Fruit fly (Drosophila melanogaster) whole organism, embryonic: ENCODE data around the gene CG17572.

ENCODE experiments used
- CG10147 ChIP-seq: fragments of 200-800 bp; sonication (Bioruptor generic); optimal IDR thresholded peaks from 2 replicates; lab custom pipeline; 2019; ENCODE audit warnings: missing biosample characterization, mild to moderate bottlenecking, missing genetic modification characterization, moderate library complexity
- CG1024 ChIP-seq: fragments of 200-800 bp; sonication (Bioruptor generic); IDR thresholded peaks from 2 replicates; pipeline ENCODE4 v1.3.6; 2022; ENCODE audit warnings: missing biosample characterization, missing genetic modification characterization
- CG11696 ChIP-seq: fragments of 200-800 bp; sonication (Bioruptor generic); IDR thresholded peaks from 2 replicates; pipeline ENCODE4 v1.3.6; 2022; ENCODE audit warnings: missing biosample characterization, missing genetic modification characterization
- CG12299 ChIP-seq: fragments of 200-800 bp; sonication (Bioruptor generic); optimal IDR thresholded peaks from 2 replicates; lab custom pipeline; 2018; ENCODE audit warnings: missing biosample characterization, mild to moderate bottlenecking, missing genetic modification characterization
- CG12744 ChIP-seq: fragments of 200-800 bp; sonication (Bioruptor generic); optimal IDR thresholded peaks from 2 replicates; lab custom pipeline; 2016; ENCODE audit warnings: missing biosample characterization, missing genetic modification characterization
- CG13123 ChIP-seq: fragments of 200-800 bp; sonication (Bioruptor generic); optimal IDR thresholded peaks from 2 replicates; lab custom pipeline; 2016; ENCODE audit warnings: missing biosample characterization, missing genetic modification characterization
- CG13424 ChIP-seq: fragments of 200-800 bp; sonication (Bioruptor generic); optimal IDR thresholded peaks from 2 replicates; lab custom pipeline; 2019; ENCODE audit warnings: missing biosample characterization, mild to moderate bottlenecking, missing genetic modification characterization, moderate library complexity
- CG14667 ChIP-seq: fragments of 200-800 bp; sonication (Bioruptor generic); IDR thresholded peaks from 2 replicates; pipeline ENCODE4 v1.3.6; 2022; ENCODE audit warnings: missing biosample characterization, missing genetic modification characterization
- CG17186 ChIP-seq: fragments of 200-800 bp; sonication (Bioruptor generic); optimal IDR thresholded peaks from 3 replicates; lab custom pipeline; 2017; ENCODE audit warnings: missing biosample characterization, missing genetic modification reagents, missing genetic modification characterization
- CG17612 ChIP-seq: fragments of 200-800 bp; sonication (Bioruptor generic); IDR thresholded peaks from 2 replicates; pipeline ENCODE4 v1.3.6; 2022; ENCODE audit warnings: missing biosample characterization, missing genetic modification characterization
- CG17802 ChIP-seq: fragments of 200-800 bp; sonication (Bioruptor generic); optimal IDR thresholded peaks from 2 replicates; lab custom pipeline; 2018; ENCODE audit warnings: missing biosample characterization, mild to moderate bottlenecking, missing genetic modification characterization, moderate library complexity
- CG2712 ChIP-seq: fragments of 200-800 bp; optimal IDR thresholded peaks from 3 replicates; lab custom pipeline; 2019; ENCODE audit warnings: missing biosample characterization, mild to moderate bottlenecking, missing genetic modification characterization, moderate library complexity
- CG31365 ChIP-seq: fragments of 200-800 bp; sonication (Bioruptor generic); optimal IDR thresholded peaks from 2 replicates; lab custom pipeline; 2018; ENCODE audit warnings: missing biosample characterization, mild to moderate bottlenecking, missing genetic modification characterization
- CG33213 ChIP-seq: fragments of 200-800 bp; sonication (Bioruptor generic); optimal IDR thresholded peaks from 3 replicates; lab custom pipeline; 2016; ENCODE audit warnings: missing biosample characterization, missing genetic modification characterization
- CG4424 ChIP-seq: fragments of 200-800 bp; sonication (Bioruptor generic); optimal IDR thresholded peaks from 3 replicates; lab custom pipeline; 2016; ENCODE audit warnings: missing biosample characterization, missing genetic modification characterization
- CG4854 ChIP-seq: fragments of 200-800 bp; sonication (Bioruptor generic); optimal IDR thresholded peaks from 2 replicates; lab custom pipeline; 2016; ENCODE audit warnings: missing biosample characterization, missing genetic modification characterization, inconsistent platforms
- CG8924 ChIP-seq: fragments of 200-800 bp; optimal IDR thresholded peaks from 3 replicates; lab custom pipeline; 2019; ENCODE audit warnings: missing biosample characterization, mild to moderate bottlenecking, missing genetic modification characterization, moderate library complexity
- CG9609 ChIP-seq: fragments of 200-800 bp; sonication (Bioruptor generic); optimal IDR thresholded peaks from 3 replicates; lab custom pipeline; 2016; ENCODE audit warnings: missing biosample characterization, missing genetic modification characterization
- CG9797 ChIP-seq: fragments of 200-800 bp; sonication (Bioruptor generic); optimal IDR thresholded peaks from 3 replicates; lab custom pipeline; 2018; ENCODE audit warnings: missing biosample characterization, mild to moderate bottlenecking, missing genetic modification characterization
- CG9932 ChIP-seq: fragments of 200-800 bp; sonication (Bioruptor generic); IDR thresholded peaks from 2 replicates; pipeline ENCODE4 v1.3.6; 2022; ENCODE audit warnings: missing biosample characterization, missing genetic modification characterization
- Chrac-16 ChIP-seq: fragments of 200-800 bp; sonication (Bioruptor generic); optimal IDR thresholded peaks from 3 replicates; lab custom pipeline; 2016; ENCODE audit warnings: missing biosample characterization, missing genetic modification characterization
- D19A ChIP-seq: fragments of 200-800 bp; optimal IDR thresholded peaks from 3 replicates; lab custom pipeline; 2019; ENCODE audit warnings: missing biosample characterization, mild to moderate bottlenecking, missing genetic modification characterization, moderate library complexity
- Doc2 ChIP-seq: fragments of 200-800 bp; sonication (Bioruptor generic); IDR thresholded peaks from 2 replicates; pipeline ENCODE4 v1.3.6; 2022; ENCODE audit warnings: missing biosample characterization, missing genetic modification characterization
- Elba2 ChIP-seq: fragments of 200-800 bp; sonication (Bioruptor generic); optimal IDR thresholded peaks from 3 replicates; lab custom pipeline; 2016; ENCODE audit warnings: missing biosample characterization, missing genetic modification characterization
- Hand ChIP-seq: fragments of 200-800 bp; sonication (Bioruptor generic); optimal IDR thresholded peaks from 2 replicates; lab custom pipeline; 2017; ENCODE audit warnings: mild to moderate bottlenecking, missing biosample characterization, missing genetic modification reagents, missing genetic modification characterization
- Hmr ChIP-seq: fragments of 200-800 bp; sonication (Bioruptor generic); optimal IDR thresholded peaks from 3 replicates; lab custom pipeline; 2017; ENCODE audit warnings: mild to moderate bottlenecking, missing biosample characterization, missing genetic modification reagents, missing genetic modification characterization
- NFAT ChIP-seq: fragments of 200-800 bp; sonication (Bioruptor generic); IDR thresholded peaks from 2 replicates; pipeline ENCODE4 v1.3.6; 2022; ENCODE audit warnings: missing biosample characterization, missing genetic modification characterization
- Rx ChIP-seq: fragments of 200-800 bp; sonication (Bioruptor generic); IDR thresholded peaks from 2 replicates; pipeline ENCODE4 v1.3.6; 2022; ENCODE audit warnings: missing biosample characterization, missing genetic modification characterization
- abd-A ChIP-seq: fragments of 200-800 bp; sonication (Bioruptor generic); optimal IDR thresholded peaks from 3 replicates; lab custom pipeline; 2019; ENCODE audit warnings: missing biosample characterization, mild to moderate bottlenecking, missing genetic modification characterization, moderate library complexity
- ara ChIP-seq: fragments of 200-800 bp; sonication (Bioruptor generic); IDR thresholded peaks from 2 replicates; pipeline ENCODE4 v1.3.6; 2022; ENCODE audit warnings: missing biosample characterization, missing genetic modification characterization
- bab2 ChIP-seq: fragments of 200-800 bp; sonication (Bioruptor generic); optimal IDR thresholded peaks from 2 replicates; lab custom pipeline; 2016; ENCODE audit warnings: missing biosample characterization, missing genetic modification characterization
- chm ChIP-seq: fragments of 200-800 bp; sonication (Bioruptor generic); IDR thresholded peaks from 2 replicates; pipeline ENCODE4 v1.3.6; 2022; ENCODE audit warnings: missing biosample characterization, missing genetic modification characterization
- crol ChIP-seq: fragments of 200-800 bp; sonication (Bioruptor generic); IDR thresholded peaks from 2 replicates; pipeline ENCODE4 v1.3.6; 2022; ENCODE audit warnings: missing biosample characterization, missing genetic modification characterization
- dan ChIP-seq: fragments of 200-800 bp; sonication (Bioruptor generic); IDR thresholded peaks from 2 replicates; pipeline ENCODE4 v1.3.6; 2022; ENCODE audit warnings: missing biosample characterization, missing genetic modification characterization
- dm ChIP-seq: fragments of 200-800 bp; sonication (Bioruptor generic); optimal IDR thresholded peaks from 3 replicates; lab custom pipeline; 2016; ENCODE audit warnings: missing biosample characterization, missing genetic modification characterization
- fd102C ChIP-seq: fragments of 200-800 bp; sonication (Bioruptor generic); optimal IDR thresholded peaks from 2 replicates; lab custom pipeline; 2018; ENCODE audit warnings: missing biosample characterization, mild to moderate bottlenecking, missing genetic modification characterization, moderate library complexity
- gfzf ChIP-seq: fragments of 200-800 bp; sonication (Bioruptor generic); optimal IDR thresholded peaks from 2 replicates; lab custom pipeline; 2016; ENCODE audit warnings: missing biosample characterization, mild to moderate bottlenecking, missing genetic modification characterization, moderate library complexity
- gsb ChIP-seq: fragments of 200-800 bp; sonication (Bioruptor generic); IDR thresholded peaks from 2 replicates; pipeline ENCODE4 v1.3.6; 2022; ENCODE audit warnings: missing biosample characterization, missing genetic modification characterization
- ham ChIP-seq: fragments of 200-800 bp; sonication (Bioruptor generic); IDR thresholded peaks from 2 replicates; pipeline ENCODE4 v1.3.6; 2022; ENCODE audit warnings: missing biosample characterization, missing genetic modification characterization
- hb ChIP-seq: fragments of 200-800 bp; sonication (Bioruptor generic); IDR thresholded peaks from 3 replicates; pipeline ENCODE4 v1.3.6; 2022; ENCODE audit warnings: missing biosample characterization, missing genetic modification characterization; ENCODE audit not compliant: partially characterized antibody
- insv ChIP-seq, 2 experiments: fragments of 200-800 bp; sonication (Bioruptor generic); optimal IDR thresholded peaks; 3 replicates each; lab custom pipeline; 2016 to 2018; ENCODE audit warnings: missing biosample characterization in 2 of 2, missing genetic modification characterization in 2 of 2
- lilli ChIP-seq: fragments of 200-800 bp; sonication (Bioruptor generic); optimal IDR thresholded peaks from 3 replicates; lab custom pipeline; 2016; ENCODE audit warnings: missing biosample characterization, missing genetic modification characterization
- mld ChIP-seq: fragments of 200-800 bp; sonication (Bioruptor generic); IDR thresholded peaks from 3 replicates; pipeline ENCODE4 v1.3.6; 2022; ENCODE audit warnings: missing biosample characterization, missing genetic modification characterization; ENCODE audit not compliant: partially characterized antibody
- pros ChIP-seq: fragments of 200-800 bp; sonication (Bioruptor generic); optimal IDR thresholded peaks from 3 replicates; lab custom pipeline; 2019; ENCODE audit warnings: missing biosample characterization, mild to moderate bottlenecking, missing genetic modification characterization, moderate library complexity
- psq ChIP-seq: fragments of 200-800 bp; sonication (Bioruptor generic); optimal IDR thresholded peaks from 2 replicates; lab custom pipeline; 2017; ENCODE audit warnings: missing biosample characterization, missing genetic modification characterization
- repo ChIP-seq: fragments of 200-800 bp; sonication (Bioruptor generic); optimal IDR thresholded peaks from 2 replicates; lab custom pipeline; 2016; ENCODE audit warnings: missing biosample characterization, missing genetic modification characterization
- sc ChIP-seq, 3 experiments: fragments of >200 bp in 2 of 3; fragments of 200-800 bp in 1 of 3; sonication (Bioruptor generic) in 1 of 3; optimal IDR thresholded peaks; 2 replicates in 2 of 3; 3 replicates in 1 of 3; lab custom pipeline; 2017; ENCODE audit warnings: mild to moderate bottlenecking in 1 of 3, missing biosample characterization in 1 of 3, missing genetic modification characterization in 1 of 3, missing genetic modification reagents in 1 of 3
- shn ChIP-seq: fragments of 200-800 bp; sonication (Bioruptor generic); optimal IDR thresholded peaks from 3 replicates; lab custom pipeline; 2016; ENCODE audit warnings: missing biosample characterization, missing genetic modification characterization
- slp2 ChIP-seq: fragments of 200-800 bp; sonication (Bioruptor generic); optimal IDR thresholded peaks from 2 replicates; lab custom pipeline; 2016; ENCODE audit warnings: missing biosample characterization, missing genetic modification characterization
- trh ChIP-seq: fragments of 200-800 bp; sonication (Bioruptor generic); optimal IDR thresholded peaks from 2 replicates; lab custom pipeline; 2016; ENCODE audit warnings: missing biosample characterization, missing genetic modification characterization
- wdn ChIP-seq: fragments of 200-800 bp; sonication (Bioruptor generic); IDR thresholded peaks from 2 replicates; pipeline ENCODE4 v1.3.6; 2022; ENCODE audit warnings: missing biosample characterization, missing genetic modification characterization
- zen ChIP-seq: fragments of 200-800 bp; sonication (Bioruptor generic); optimal IDR thresholded peaks from 3 replicates; lab custom pipeline; 2018; ENCODE audit warnings: missing biosample characterization, mild to moderate bottlenecking, missing genetic modification characterization, moderate library complexity

The CG17572 gene

DNA sequence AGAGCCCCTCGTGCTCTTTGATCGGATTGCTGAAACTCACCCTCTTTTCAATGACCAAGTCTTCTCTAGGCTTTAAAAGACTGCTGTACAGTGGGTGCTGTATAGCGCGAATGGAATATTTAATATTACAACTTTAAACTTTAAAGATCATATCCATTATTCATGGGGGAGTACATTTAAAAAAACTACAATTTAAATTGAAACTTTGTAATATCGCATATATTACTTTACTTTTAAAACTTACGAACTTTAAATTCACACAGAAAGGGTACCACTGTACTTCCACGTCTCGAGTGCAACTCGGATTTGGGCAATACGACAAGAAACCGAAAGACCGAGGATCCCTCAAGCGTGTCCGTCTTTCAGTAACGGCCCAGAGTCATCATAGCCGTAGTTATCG, 15.0 kb downstream of the CG17572 start, which contains the start of gene Phlpp (continued):
- TF ChIP-seq dan (GFP tag; lab: Robert Waterston, UW) (no peak), CG14667 (GFP tag; lab: Robert Waterston, UW) (peak; percentile 35; the same call in 1 of the 2 replicates), Hand (GFP tag; lab: Kevin White, UChicago) (no peak), CG33213 (GFP tag; lab: Kevin White, UChicago) (no peak), CG8924 (peak; percentile 40), fd102C (GFP tag; lab: Kevin White, UChicago) (no peak), ham (GFP tag; lab: Robert Waterston, UW) (no peak), CG9609 (no peak), sc (optimal IDR thresholded peaks at IDR 0.05; lab: Kevin White, UChicago) (no peak), sc (GFP tag; optimal IDR thresholded peaks at IDR 0.05; lab: Kevin White, UChicago) (no peak), CG31365 (tag; lab: Kevin White, UChicago) (no peak), CG10147 (GFP tag; lab: Kevin White, UChicago) (no peak), ara (GFP tag; lab: Robert Waterston, UW) (peak; percentile 75; the same call in 1 of the 2 replicates), slp2 (GFP tag; lab: Kevin White, UChicago) (peak; percentile 4), insv (GFP tag; optimal IDR thresholded peaks at IDR 0.05; lab: Kevin White, UChicago) (no peak), hb (no peak), CG12299 (no peak), psq (no peak), CG1024 (GFP tag; lab: Robert Waterston, UW) (peak; percentile 69; the same call in 1 of the 2 replicates), CG17802 (peak; percentile 14), NFAT (no peak), CG17612 (GFP tag; lab: Robert Waterston, UW) (no peak), Chrac-16 (GFP tag; lab: Kevin White, UChicago) (no peak), zen (tag; lab: Kevin White, UChicago) (peak; percentile 51), dm (GFP tag; lab: Kevin White, UChicago) (no peak), CG9932 (GFP tag; lab: Robert Waterston, UW) (no peak), repo (GFP tag; lab: Kevin White, UChicago) (no peak), shn (GFP tag; lab: Kevin White, UChicago) (no peak), lilli (GFP tag; lab: Kevin White, UChicago) (peak; percentile 55), crol (GFP tag; lab: Robert Waterston, UW) (no peak), pros (peak; percentile 45), mld (GFP tag; lab: Robert Waterston, UW) (no peak), CG4854 (no peak), CG9797 (GFP tag; lab: Kevin White, UChicago) (no peak), Rx (peak; percentile 59), Doc2 (GFP tag; lab: Robert Waterston, UW) (no peak), Elba2 (GFP tag; lab: Kevin White, UChicago) (peak; percentile 18), CG17186 (no peak), D19A (tag; lab: Kevin White, UChicago) (no peak), abd-A (tag; lab: Kevin White, UChicago) (no peak), trh (GFP tag; lab: Kevin White, UChicago) (no peak), CG13123 (GFP tag; lab: Kevin White, UChicago) (no peak), gfzf (GFP tag; lab: Kevin White, UChicago) (no peak), bab2 (GFP tag; lab: Kevin White, UChicago) (no peak), Hmr (no peak), chm (GFP tag; lab: Robert Waterston, UW) (no peak), CG12744 (GFP tag; lab: Kevin White, UChicago) (no peak), wdn (GFP tag; lab: Robert Waterston, UW) (no peak), CG13424 (peak; percentile 41), CG4424 (GFP tag; lab: Kevin White, UChicago) (peak; percentile 72), CG11696 (GFP tag; lab: Robert Waterston, UW) (no peak), gsb (GFP tag; lab: Robert Waterston, UW) (no peak), CG2712 (peak; percentile 84)
